Fruit fly (Drosophila melanogaster) whole organism, prepupa: ENCODE measurements around the gene CG2889.

Source experiments
- Blimp-1 ChIP-seq: fragments of 200-800 bp; sonication (Bioruptor generic); optimal IDR thresholded peaks from 3 replicates; lab custom pipeline; 2017; ENCODE audit warnings: missing biosample characterization, missing genetic modification characterization, mild to moderate bottlenecking, moderate library complexity, missing genetic modification reagents
- CG10631 ChIP-seq: fragments of 200-800 bp; sonication (Bioruptor generic); optimal IDR thresholded peaks from 2 replicates; lab custom pipeline; 2016; ENCODE audit warnings: missing biosample characterization, missing genetic modification characterization
- CG10669 ChIP-seq: fragments of 200-800 bp; sonication (Bioruptor generic); optimal IDR thresholded peaks from 3 replicates; lab custom pipeline; 2018; ENCODE audit warnings: missing biosample characterization, mild to moderate bottlenecking, missing genetic modification characterization, moderate library complexity
- CG11294 ChIP-seq: fragments of 200-800 bp; sonication (Bioruptor generic); IDR thresholded peaks from 2 replicates; pipeline ENCODE4 v1.3.6; 2022; ENCODE audit warnings: missing biosample characterization, missing genetic modification characterization
- CG11902 ChIP-seq: fragments of 200-800 bp; sonication (Bioruptor generic); optimal IDR thresholded peaks from 3 replicates; lab custom pipeline; 2016; ENCODE audit warnings: missing biosample characterization, missing genetic modification characterization
- CG3032 ChIP-seq: fragments of 200-800 bp; optimal IDR thresholded peaks from 2 replicates; lab custom pipeline; 2019; ENCODE audit warnings: missing biosample characterization, mild to moderate bottlenecking, missing genetic modification characterization, moderate library complexity
- CG31627 ChIP-seq: fragments of 200-800 bp; sonication (Bioruptor generic); optimal IDR thresholded peaks from 3 replicates; lab custom pipeline; 2016; ENCODE audit warnings: missing biosample characterization, missing genetic modification characterization
- CG32006 ChIP-seq: fragments of 200-800 bp; sonication (Bioruptor generic); optimal IDR thresholded peaks from 3 replicates; lab custom pipeline; 2017; ENCODE audit warnings: missing biosample characterization, mild to moderate bottlenecking, missing genetic modification characterization
- CG4318 ChIP-seq: fragments of 200-800 bp; sonication (Bioruptor generic); optimal IDR thresholded peaks from 3 replicates; lab custom pipeline; 2017; ENCODE audit warnings: missing biosample characterization, mild to moderate bottlenecking, missing genetic modification characterization
- CG6276 ChIP-seq: fragments of 200-800 bp; sonication (Bioruptor generic); optimal IDR thresholded peaks from 2 replicates; lab custom pipeline; 2017; ENCODE audit warnings: missing biosample characterization, mild to moderate bottlenecking, missing genetic modification characterization
- CG6808 ChIP-seq: fragments of 200-800 bp; sonication (Bioruptor generic); optimal IDR thresholded peaks from 3 replicates; lab custom pipeline; 2017; ENCODE audit warnings: missing biosample characterization, missing genetic modification characterization, mild to moderate bottlenecking, moderate library complexity, missing genetic modification reagents
- CG6854 ChIP-seq: fragments of 200-800 bp; sonication (Bioruptor generic); optimal IDR thresholded peaks from 2 replicates; lab custom pipeline; 2017; ENCODE audit warnings: missing biosample characterization, mild to moderate bottlenecking, missing genetic modification characterization
- CG8119 ChIP-seq: fragments of 200-800 bp; sonication (Bioruptor generic); IDR thresholded peaks from 3 replicates; pipeline ENCODE4 v1.3.6; 2022; ENCODE audit warnings: missing biosample characterization, missing genetic modification characterization
- CG8319 ChIP-seq: fragments of 200-800 bp; sonication (Bioruptor generic); optimal IDR thresholded peaks from 3 replicates; lab custom pipeline; 2016; ENCODE audit warnings: missing biosample characterization, missing genetic modification characterization
- CG9139 ChIP-seq: fragments of 200-800 bp; sonication (Bioruptor generic); optimal IDR thresholded peaks from 3 replicates; lab custom pipeline; 2017; ENCODE audit warnings: missing biosample characterization, mild to moderate bottlenecking, missing genetic modification characterization
- Eip75B ChIP-seq: fragments of 200-800 bp; sonication (Bioruptor generic); optimal IDR thresholded peaks from 3 replicates; lab custom pipeline; 2016; ENCODE audit warnings: missing biosample characterization, missing genetic modification characterization
- Eip78C ChIP-seq: fragments of 200-800 bp; sonication (Bioruptor generic); peaks from one replicate; lab custom pipeline; 2016; ENCODE audit warnings: missing biosample characterization, missing genetic modification characterization
- Eip93F ChIP-seq: fragments of 200-800 bp; sonication (Bioruptor generic); optimal IDR thresholded peaks from 2 replicates; lab custom pipeline; 2016; ENCODE audit warnings: missing biosample characterization, mild to moderate bottlenecking, missing genetic modification characterization
- Ets21C ChIP-seq: fragments of 200-800 bp; sonication (Bioruptor generic); optimal IDR thresholded peaks from 3 replicates; lab custom pipeline; 2016; ENCODE audit warnings: missing biosample characterization, missing genetic modification characterization
- Ets96B ChIP-seq: fragments of 200-800 bp; optimal IDR thresholded peaks from 2 replicates; lab custom pipeline; 2019; ENCODE audit warnings: missing biosample characterization, mild to moderate bottlenecking, missing genetic modification characterization, moderate library complexity
- Hr38 ChIP-seq: sonication (Bioruptor generic); optimal IDR thresholded peaks from 2 replicates; lab custom pipeline; 2016; ENCODE audit warnings: missing biosample characterization, missing genetic modification characterization
- Hr39 ChIP-seq: fragments of 200-800 bp; sonication (Bioruptor generic); optimal IDR thresholded peaks from 2 replicates; lab custom pipeline; 2016; ENCODE audit warnings: missing biosample characterization, missing genetic modification characterization
- Hr4 ChIP-seq: fragments of 200-800 bp; sonication (Bioruptor generic); optimal IDR thresholded peaks from 3 replicates; lab custom pipeline; 2016; ENCODE audit warnings: missing biosample characterization, missing genetic modification characterization
- Lpt ChIP-seq: fragments of 200-800 bp; sonication (Bioruptor generic); optimal IDR thresholded peaks from 3 replicates; lab custom pipeline; 2016; ENCODE audit warnings: missing biosample characterization, missing genetic modification characterization
- OdsH ChIP-seq: fragments of 200-800 bp; sonication (Bioruptor generic); optimal IDR thresholded peaks from 3 replicates; lab custom pipeline; 2016; ENCODE audit warnings: missing biosample characterization, missing genetic modification characterization
- Smox ChIP-seq: fragments of 200-800 bp; sonication (Bioruptor generic); optimal IDR thresholded peaks from 3 replicates; lab custom pipeline; 2016; ENCODE audit warnings: missing biosample characterization, missing genetic modification characterization
- Sox102F ChIP-seq: fragments of 200-800 bp; sonication (Bioruptor generic); optimal IDR thresholded peaks from 2 replicates; lab custom pipeline; 2016; ENCODE audit warnings: missing biosample characterization, mild to moderate bottlenecking, missing genetic modification characterization
- achi ChIP-seq: fragments of 200-800 bp; sonication (Bioruptor generic); optimal IDR thresholded peaks from 3 replicates; lab custom pipeline; 2016; ENCODE audit warnings: missing biosample characterization, missing genetic modification characterization
- acj6 ChIP-seq: fragments of 200-800 bp; sonication (Bioruptor generic); optimal IDR thresholded peaks from 3 replicates; lab custom pipeline; 2016; ENCODE audit warnings: missing biosample characterization, missing genetic modification characterization
- dac ChIP-seq: fragments of 200-800 bp; sonication (Bioruptor generic); optimal IDR thresholded peaks from 2 replicates; lab custom pipeline; 2017; ENCODE audit warnings: missing biosample characterization, mild to moderate bottlenecking, missing genetic modification characterization
- dsx ChIP-seq: fragments of 200-800 bp; optimal IDR thresholded peaks from 3 replicates; lab custom pipeline; 2019; ENCODE audit warnings: missing biosample characterization, mild to moderate bottlenecking, missing genetic modification characterization, moderate library complexity; ENCODE audit not compliant: poor library complexity, severe bottlenecking
- eg ChIP-seq: fragments of 200-800 bp; sonication (Bioruptor generic); IDR thresholded peaks from 3 replicates; pipeline ENCODE4 v1.3.6; 2022; ENCODE audit warnings: missing biosample characterization, missing genetic modification characterization
- fd85E ChIP-seq: fragments of 200-800 bp; sonication (Bioruptor generic); optimal IDR thresholded peaks from 3 replicates; lab custom pipeline; 2016; ENCODE audit warnings: missing biosample characterization, missing genetic modification characterization
- fkh ChIP-seq: fragments of 200-800 bp; sonication (Bioruptor generic); optimal IDR thresholded peaks from 3 replicates; lab custom pipeline; 2017; ENCODE audit warnings: missing biosample characterization, mild to moderate bottlenecking, missing genetic modification characterization, moderate library complexity
- lz ChIP-seq: fragments of 200-800 bp; sonication (Bioruptor generic); optimal IDR thresholded peaks from 3 replicates; lab custom pipeline; 2016; ENCODE audit warnings: missing biosample characterization, missing genetic modification characterization
- net ChIP-seq: fragments of 200-800 bp; sonication (Bioruptor generic); optimal IDR thresholded peaks from 3 replicates; lab custom pipeline; 2016; ENCODE audit warnings: missing biosample characterization, missing genetic modification characterization
- pdm3 ChIP-seq: fragments of 200-800 bp; sonication (Bioruptor generic); optimal IDR thresholded peaks from 3 replicates; lab custom pipeline; 2016; ENCODE audit warnings: missing biosample characterization, missing genetic modification characterization
- ss ChIP-seq, 2 experiments: fragments of 200-800 bp; sonication (Bioruptor generic); optimal IDR thresholded peaks; 2 replicates in 1 of 2; 3 replicates in 1 of 2; lab custom pipeline; 2017 to 2018; ENCODE audit warnings: mild to moderate bottlenecking in 2 of 2, missing biosample characterization in 2 of 2, missing genetic modification characterization in 2 of 2, moderate library complexity in 1 of 2
- svp ChIP-seq: fragments of 200-800 bp; sonication (Bioruptor generic); peaks from one replicate; lab custom pipeline; 2016; ENCODE audit warnings: missing biosample characterization, missing genetic modification characterization
- vri ChIP-seq: fragments of 200-800 bp; sonication (Bioruptor generic); optimal IDR thresholded peaks from 3 replicates; lab custom pipeline; 2016; ENCODE audit warnings: missing biosample characterization, mild to moderate bottlenecking, missing genetic modification characterization

CG2889 gene

dm6 chrX:10486144-10487030 is 12.6 kb downstream of the CG2889 start (continued):
- TF ChIP-seq OdsH = peak; percentile 76
- peak; percentile 39 for TF ChIP-seq CG8319
- peak; percentile 69 for TF ChIP-seq net
- peak; percentile 48 for TF ChIP-seq CG4318 (GFP tag; lab: Kevin White, UChicago)
- no peak for TF ChIP-seq dac (GFP tag; lab: Kevin White, UChicago)
- TF ChIP-seq CG31627 (GFP tag; lab: Kevin White, UChicago) = peak; percentile 49
- peak; percentile 52; the same call in 1 of the 3 replicates for TF ChIP-seq eg (GFP tag; lab: Robert Waterston, UW)
- peak; percentile 78 for TF ChIP-seq CG10669 (GFP tag; lab: Kevin White, UChicago)
- peak; percentile 35 for TF ChIP-seq Smox (GFP tag; lab: Kevin White, UChicago)
- peak; percentile 3 for TF ChIP-seq CG11902 (GFP tag; lab: Kevin White, UChicago)
- TF ChIP-seq dsx = peak; percentile 44
- peak; percentile 53 for TF ChIP-seq CG9139
- TF ChIP-seq fkh (GFP tag; lab: Kevin White, UChicago) = peak; percentile 25
- peak; percentile 70 for TF ChIP-seq CG3032
- peak; percentile 61 for TF ChIP-seq achi (GFP tag; lab: Kevin White, UChicago)

- TF ChIP-seq Ets21C (GFP tag; lab: Kevin White, UChicago) (no peak), Eip75B (no peak), Blimp-1 (GFP tag; lab: Kevin White, UChicago) (no peak), dsx (no peak), Ets96B (tag; lab: Kevin White, UChicago) (no peak), CG11294 (GFP tag; lab: Robert Waterston, UW) (no peak), Lpt (GFP tag; lab: Kevin White, UChicago) (no peak), CG6808 (GFP tag; lab: Kevin White, UChicago) (no peak), net (no peak), Eip93F (GFP tag; lab: Kevin White, UChicago) (no peak)
These were observed 13.4 kb downstream of the CG2889 start, which contains the start of gene CG32687 for dm6 chrX:10487105-10487504. Gene CG32687 (minus strand): TSS chrX:10487205.

DNA sequence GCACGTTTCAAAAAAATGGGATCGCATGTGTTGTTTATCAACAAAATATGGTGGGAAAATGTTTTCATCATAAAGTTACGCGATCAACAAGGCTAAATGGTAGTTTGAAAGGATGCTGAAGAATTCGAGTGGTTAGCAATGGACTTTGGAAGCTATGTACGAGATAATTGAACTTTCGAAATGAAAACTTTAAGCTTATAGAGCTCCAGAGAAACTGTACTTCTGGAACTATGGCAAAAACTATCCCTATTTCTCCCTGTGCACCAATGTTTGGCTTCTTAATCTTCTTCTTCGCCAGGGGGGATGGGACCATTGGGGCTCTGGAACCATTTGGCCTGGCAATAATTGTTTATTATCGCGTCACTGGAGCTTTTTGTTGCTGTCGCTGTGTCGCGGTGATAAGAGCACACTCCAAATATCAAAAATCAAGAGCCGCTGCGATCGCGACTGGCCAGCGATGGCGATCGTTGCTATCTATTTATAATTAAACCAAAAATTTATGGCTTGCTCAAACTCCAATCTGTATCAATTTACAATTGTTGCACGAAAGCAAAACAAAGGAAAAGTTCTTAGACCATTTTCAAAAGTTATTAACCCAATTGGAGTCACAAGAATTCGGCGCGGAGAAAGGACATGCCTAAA is 14.3 kb downstream of the CG2889 start:
- TF ChIP-seq CG6854 (GFP tag; lab: Kevin White, UChicago) = no peak
- no peak for TF ChIP-seq acj6 (GFP tag; lab: Kevin White, UChicago)
- no peak for TF ChIP-seq CG4318 (GFP tag; lab: Kevin White, UChicago)
- TF ChIP-seq pdm3 = peak; percentile 5
- TF ChIP-seq svp (GFP tag; lab: Kevin White, UChicago) = peak; percentile 81
- no peak for TF ChIP-seq Sox102F (GFP tag; lab: Kevin White, UChicago)
- TF ChIP-seq CG6276 = peak; percentile 58
- TF ChIP-seq CG10631 (GFP tag; lab: Kevin White, UChicago) = no peak
- TF ChIP-seq Hr4 = peak; percentile 47
- TF ChIP-seq ss (GFP tag; optimal IDR thresholded peaks at IDR 0.05; lab: Kevin White, UChicago) = no peak
- no peak for TF ChIP-seq Smox (GFP tag; lab: Kevin White, UChicago)
- peak; percentile 9 for TF ChIP-seq Hr39 (GFP tag; lab: Kevin White, UChicago)
- TF ChIP-seq Eip78C (GFP tag; lab: Kevin White, UChicago) = peak; percentile 31
- no peak for TF ChIP-seq Hr38
- peak; percentile 62 for TF ChIP-seq CG32006
- peak; percentile 26 for TF ChIP-seq fkh (GFP tag; lab: Kevin White, UChicago)
- TF ChIP-seq net = peak; percentile 7
- TF ChIP-seq lz = no peak
- no peak for TF ChIP-seq Lpt (GFP tag; lab: Kevin White, UChicago)
- TF ChIP-seq fd85E = no peak
- no peak for TF ChIP-seq Blimp-1 (GFP tag; lab: Kevin White, UChicago)
- peak; percentile 50 for TF ChIP-seq vri (GFP tag; lab: Kevin White, UChicago)
- peak; percentile 30; the same call in 1 of the 3 replicates for TF ChIP-seq CG8119
